Fruit fly (Drosophila melanogaster): Measurements from ENCODE around the gene CG9213.

CG9213 gene

DNA sequence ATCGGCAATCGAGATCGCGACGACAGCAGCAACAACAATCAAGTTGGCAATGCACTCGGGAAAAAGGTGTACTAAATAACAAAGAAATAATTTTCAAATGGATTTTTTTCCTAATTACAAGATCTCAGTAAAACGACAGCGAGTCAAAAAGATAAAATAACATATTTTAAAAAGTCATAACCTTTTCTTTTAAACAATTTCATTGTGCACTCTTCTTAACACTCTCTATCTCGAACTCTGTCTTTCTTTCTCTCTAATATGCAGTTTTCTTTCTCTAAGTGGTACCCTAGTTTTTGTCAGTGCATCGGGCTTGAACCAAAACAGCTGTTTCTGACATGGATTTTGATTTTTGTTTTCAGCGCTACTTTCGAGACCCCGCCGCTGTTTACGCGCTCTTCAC is 25.3 kb downstream of the CG9213 start (continued):
- TF ChIP-seq lz (GFP tag; optimal IDR thresholded peaks at IDR 0.05), result peak; percentile 63
- TF ChIP-seq Lpt (GFP tag; optimal IDR thresholded peaks at IDR 0.05), result peak; percentile 41
- peak; percentile 61 for TF ChIP-seq net (GFP tag; optimal IDR thresholded peaks at IDR 0.05)
- TF ChIP-seq CG6276 (GFP tag; optimal IDR thresholded peaks at IDR 0.05), result peak; percentile 79
- TF ChIP-seq vri (GFP tag; optimal IDR thresholded peaks at IDR 0.05), result peak; percentile 14
- TF ChIP-seq fkh (GFP tag; optimal IDR thresholded peaks at IDR 0.05), result peak; percentile 15
- TF ChIP-seq Eip75B (GFP tag; optimal IDR thresholded peaks at IDR 0.05), result peak; percentile 52
- TF ChIP-seq cyc (GFP tag; optimal IDR thresholded peaks at IDR 0.05), result peak; percentile 68
- TF ChIP-seq CG7368 (GFP tag; optimal IDR thresholded peaks at IDR 0.05), result peak; percentile 17
- peak; percentile 68 for TF ChIP-seq esn (GFP tag; optimal IDR thresholded peaks at IDR 0.05)
- peak; percentile 47 for TF ChIP-seq acj6 (GFP tag; optimal IDR thresholded peaks at IDR 0.05)
- TF ChIP-seq CG1621 (tag; optimal IDR thresholded peaks at IDR 0.05), result no peak
- peak; percentile 30 for TF ChIP-seq Ets21C (GFP tag; optimal IDR thresholded peaks at IDR 0.05)
- TF ChIP-seq CG32006 (GFP tag; optimal IDR thresholded peaks at IDR 0.05), result peak; percentile 84
- peak; percentile 26 for TF ChIP-seq Sox15 (GFP tag; optimal IDR thresholded peaks at IDR 0.05)
- TF ChIP-seq ss (GFP tag; optimal IDR thresholded peaks at IDR 0.05), result no peak
- peak; percentile 30 for TF ChIP-seq CG11902 (GFP tag; optimal IDR thresholded peaks at IDR 0.05)
- peak; percentile 83 for TF ChIP-seq eg (GFP tag; IDR thresholded peaks at IDR 0.05)

DNA sequence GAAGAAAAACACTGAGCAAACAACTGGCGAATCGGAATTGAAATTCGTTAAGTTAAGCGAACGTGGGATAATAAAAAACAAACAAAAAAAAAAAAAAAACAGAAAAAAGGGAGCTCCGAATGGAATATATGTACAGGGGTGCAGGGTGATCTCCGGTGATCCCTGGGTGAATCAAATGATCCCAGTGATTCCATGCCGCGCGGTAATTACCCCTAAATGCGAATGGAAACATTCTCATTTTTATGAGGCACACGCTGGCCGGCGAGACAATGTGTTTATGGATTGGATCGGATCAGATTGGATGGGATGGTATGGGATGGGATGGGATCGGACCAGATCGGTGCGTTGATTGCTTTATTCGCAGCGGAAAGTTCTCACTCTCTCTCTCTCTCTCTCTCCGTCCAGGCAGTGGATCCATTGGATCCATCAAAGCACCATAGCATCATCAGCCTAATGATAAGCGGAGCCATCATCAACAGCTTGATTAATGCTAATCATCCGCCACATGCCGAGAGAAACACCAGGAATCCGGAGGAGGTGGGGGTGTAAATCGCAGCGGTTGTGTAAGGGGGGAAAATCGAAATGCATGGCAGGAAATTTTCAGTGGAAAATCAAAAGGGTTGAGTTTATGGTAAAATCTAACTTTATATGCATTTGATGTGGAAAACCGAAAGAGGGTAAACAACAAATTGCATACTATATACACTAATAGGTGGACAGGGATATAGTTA is 28.7 kb downstream of the CG9213 start:
- TF ChIP-seq Eip78C (GFP tag) (peak; percentile 44), svp (GFP tag) (peak; percentile 99), ss (GFP tag; optimal IDR thresholded peaks at IDR 0.05) (no peak), Sox15 (GFP tag; optimal IDR thresholded peaks at IDR 0.05) (no peak), dsx (GFP tag; optimal IDR thresholded peaks at IDR 0.05; ENCODE audit: poor library complexity, severe bottlenecking) (peak; percentile 30), Ets21C (GFP tag; optimal IDR thresholded peaks at IDR 0.05) (no peak), CG6163 (GFP tag; IDR thresholded peaks at IDR 0.05) (no peak)

DNA sequence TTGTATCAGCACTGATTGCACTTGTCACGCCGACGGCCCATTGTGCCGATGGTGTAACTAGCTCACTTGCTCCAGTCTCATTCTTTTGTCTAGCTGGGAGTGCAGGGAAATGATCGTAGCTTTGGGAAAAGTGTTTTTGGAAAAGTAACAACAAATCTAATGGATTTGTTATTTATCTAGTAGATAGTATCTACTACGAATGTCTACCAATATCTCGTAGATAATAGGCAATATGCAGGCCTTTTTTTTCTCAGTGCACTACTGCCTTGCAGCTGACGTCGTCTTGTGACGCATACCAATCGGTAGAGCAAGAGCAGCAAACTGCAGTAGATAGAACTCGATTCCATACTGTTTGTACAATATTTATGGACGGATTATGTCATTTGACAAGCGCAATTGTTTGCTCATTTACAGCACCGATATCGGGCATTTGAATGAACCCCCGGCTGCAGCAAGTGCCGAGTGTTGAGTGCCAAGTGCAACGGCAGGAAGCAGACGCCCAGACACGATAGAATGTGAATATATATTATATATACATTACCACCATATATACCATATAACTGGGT is 30.8 kb downstream of the CG9213 start:
- TF ChIP-seq Lpt (GFP tag; optimal IDR thresholded peaks at IDR 0.05), result no peak
- TF ChIP-seq CG11902 (GFP tag; optimal IDR thresholded peaks at IDR 0.05), result no peak
- TF ChIP-seq CG6792 (GFP tag; optimal IDR thresholded peaks at IDR 0.05), result peak; percentile 63
- TF ChIP-seq Sox15 (GFP tag; optimal IDR thresholded peaks at IDR 0.05), result peak; percentile 7
- peak; percentile 23 for TF ChIP-seq Hr4 (GFP tag; optimal IDR thresholded peaks at IDR 0.05)
- TF ChIP-seq fd59A (GFP tag; optimal IDR thresholded peaks at IDR 0.05), result no peak
- no peak for TF ChIP-seq fkh (GFP tag; optimal IDR thresholded peaks at IDR 0.05)
- TF ChIP-seq CG8632 (GFP tag; optimal IDR thresholded peaks at IDR 0.05), result peak; percentile 32
- TF ChIP-seq CG16779 (tag; optimal IDR thresholded peaks at IDR 0.05), result no peak
- TF ChIP-seq dac (GFP tag; optimal IDR thresholded peaks at IDR 0.05), result no peak
- peak; percentile 2 for TF ChIP-seq net (GFP tag; optimal IDR thresholded peaks at IDR 0.05)
- TF ChIP-seq CG1621 (tag; optimal IDR thresholded peaks at IDR 0.05), result no peak
- TF ChIP-seq CG7368 (GFP tag; optimal IDR thresholded peaks at IDR 0.05), result peak; percentile 6
- TF ChIP-seq CG6808 (GFP tag; optimal IDR thresholded peaks at IDR 0.05), result peak; percentile 11
- TF ChIP-seq CG15336 (GFP tag; IDR thresholded peaks at IDR 0.05), result peak; percentile 80
- no peak for TF ChIP-seq CG6854 (GFP tag; optimal IDR thresholded peaks at IDR 0.05)
- TF ChIP-seq spab (GFP tag; optimal IDR thresholded peaks at IDR 0.05), result peak; percentile 15
- peak; percentile 67 for TF ChIP-seq CG8119 (GFP tag; IDR thresholded peaks at IDR 0.05)
- TF ChIP-seq ss (GFP tag; optimal IDR thresholded peaks at IDR 0.05), result peak in 1 of 2 experiments; percentile 39
- peak; percentile 45 for TF ChIP-seq OdsH (GFP tag; optimal IDR thresholded peaks at IDR 0.05)
- TF ChIP-seq Eip75B (GFP tag; optimal IDR thresholded peaks at IDR 0.05), result peak; percentile 45
- TF ChIP-seq CG34406 (GFP tag; optimal IDR thresholded peaks at IDR 0.05), result peak; percentile 37
- peak; percentile 46 for TF ChIP-seq CG6276 (GFP tag; optimal IDR thresholded peaks at IDR 0.05)
- TF ChIP-seq svp (GFP tag), result peak; percentile 59
- TF ChIP-seq lz (GFP tag; optimal IDR thresholded peaks at IDR 0.05), result no peak
- peak; percentile 87 for TF ChIP-seq Eip78C (GFP tag)
- no peak for TF ChIP-seq Hr39 (GFP tag; optimal IDR thresholded peaks at IDR 0.05)
- peak; percentile 60 for TF ChIP-seq CG32006 (GFP tag; optimal IDR thresholded peaks at IDR 0.05)
- no peak for TF ChIP-seq fd85E (GFP tag; optimal IDR thresholded peaks at IDR 0.05)
- TF ChIP-seq Smox (GFP tag; optimal IDR thresholded peaks at IDR 0.05), result no peak
- TF ChIP-seq Sox102F (GFP tag; optimal IDR thresholded peaks at IDR 0.05), result no peak
- no peak for TF ChIP-seq CG9139 (GFP tag; optimal IDR thresholded peaks at IDR 0.05)
- no peak for TF ChIP-seq Ets21C (GFP tag; optimal IDR thresholded peaks at IDR 0.05)
- peak; percentile 2 for TF ChIP-seq Ets96B (tag; optimal IDR thresholded peaks at IDR 0.05)
- TF ChIP-seq CG11294 (GFP tag; IDR thresholded peaks at IDR 0.05), result peak; percentile 60
- no peak for TF ChIP-seq dsx (GFP tag; optimal IDR thresholded peaks at IDR 0.05; ENCODE audit: poor library complexity, severe bottlenecking)
- peak; percentile 78 for TF ChIP-seq CG6163 (GFP tag; IDR thresholded peaks at IDR 0.05)
- peak; percentile 9 for TF ChIP-seq CG8319 (GFP tag; optimal IDR thresholded peaks at IDR 0.05)
